Worm (Caenorhabditis elegans): Measurements from ENCODE around the gene ZK856.19.
A peak's percentile ranks its signal among the peaks of the same experiment; 100 is the strongest.

The ZK856.19 gene

ce11 chrV:10237959-10238444 lies 33.3 kb upstream of the ZK856.19 start (continued):
- TF ChIP-seq F52B5.7 (tag; optimal IDR thresholded peaks at IDR 0.05) (peak; percentile 91), atf-7 (tag; optimal IDR thresholded peaks at IDR 0.05) (peak; percentile 73), egl-44 (GFP tag; IDR thresholded peaks at IDR 0.05) (no peak), dpl-1 (GFP tag; optimal IDR thresholded peaks at IDR 0.05) (no peak)

ce11 chrV:10237171-10237570 lies 32.5 kb upstream of the ZK856.19 start:
- TF ChIP-seq madf-3 (GFP tag; IDR thresholded peaks at IDR 0.05) (no peak), sea-2 (GFP tag; IDR thresholded peaks at IDR 0.05) (no peak), efl-1 (GFP tag; optimal IDR thresholded peaks at IDR 0.05) (no peak)

- no peak for TF ChIP-seq rcor-1 (GFP tag; IDR thresholded peaks at IDR 0.05)
- TF ChIP-seq pha-4 (tag; optimal IDR thresholded peaks at IDR 0.05), result no peak
- no peak for TF ChIP-seq attf-5 (GFP tag; optimal IDR thresholded peaks at IDR 0.05)
- no peak for TF ChIP-seq ztf-22 (GFP tag; optimal IDR thresholded peaks at IDR 0.05)
- TF ChIP-seq F37B4.10 (GFP tag; IDR thresholded peaks at IDR 0.05), result no peak
- TF ChIP-seq cebp-1 (GFP tag; IDR thresholded peaks at IDR 0.05), result no peak
- no peak for TF ChIP-seq cebp-1 (tag; optimal IDR thresholded peaks at IDR 0.05)
- no peak for TF ChIP-seq madf-10 (tag; optimal IDR thresholded peaks at IDR 0.05)
- no peak for TF ChIP-seq rec-8 (tag; optimal IDR thresholded peaks at IDR 0.05)
- no peak for TF ChIP-seq aptf-2 (GFP tag; conservative IDR thresholded peaks at IDR 0.05)
- TF ChIP-seq unc-130 (GFP tag; optimal IDR thresholded peaks at IDR 0.05), result no peak
- no peak for TF ChIP-seq somi-1 (GFP tag; optimal IDR thresholded peaks at IDR 0.05)
- no peak for TF ChIP-seq ztf-6 (GFP tag; IDR thresholded peaks at IDR 0.05)
- no peak for TF ChIP-seq mcd-1 (GFP tag; IDR thresholded peaks at IDR 0.05)
- no peak for TF ChIP-seq Y67H2A.10 (GFP tag; conservative IDR thresholded peaks at IDR 0.05)
Measured at ce11 chrV:10233330-10233729, 28.6 kb upstream of the ZK856.19 start, which contains the start of gene str-182. str-182 (minus strand) TSS chrV:10233430.

- TF ChIP-seq pbrm-1 (GFP tag; IDR thresholded peaks at IDR 0.05) (no peak), fkh-3 (tag; optimal IDR thresholded peaks at IDR 0.05) (no peak), sdz-38 (tag; optimal IDR thresholded peaks at IDR 0.05) (no peak), sea-2 (GFP tag; IDR thresholded peaks at IDR 0.05) (no peak), madf-3 (GFP tag; IDR thresholded peaks at IDR 0.05) (no peak), somi-1 (GFP tag; optimal IDR thresholded peaks at IDR 0.05) (no peak), let-526 (GFP tag; IDR thresholded peaks at IDR 0.05) (no peak), attf-6 (GFP tag; IDR thresholded peaks at IDR 0.05) (no peak), chd-7 (tag; optimal IDR thresholded peaks at IDR 0.05) (no peak), ceh-40 (GFP tag; IDR thresholded peaks at IDR 0.05) (no peak), F33H1.4 (GFP tag; IDR thresholded peaks at IDR 0.05) (no peak)
Measured at ce11 chrV:10230932-10231331, 26.2 kb upstream of the ZK856.19 start, which contains the start of gene fipr-6. fipr-6 (plus strand) TSS chrV:10231232.

- TF ChIP-seq nhr-179 (tag; optimal IDR thresholded peaks at IDR 0.05) (no peak), madf-8 (GFP tag; conservative IDR thresholded peaks at IDR 0.05) (no peak), F23B12.7 (tag; optimal IDR thresholded peaks at IDR 0.05; ENCODE audit: insufficient read depth) (no peak), B0035.1 (tag; optimal IDR thresholded peaks at IDR 0.05) (no peak), sptf-2 (GFP tag; optimal IDR thresholded peaks at IDR 0.05) (no peak), somi-1 (GFP tag; optimal IDR thresholded peaks at IDR 0.05) (no peak), ceh-58 (GFP tag; IDR thresholded peaks at IDR 0.05) (no peak), hsf-1 (GFP tag; IDR thresholded peaks at IDR 0.05) (no peak), D2030.7 (GFP tag; IDR thresholded peaks at IDR 0.05) (no peak)
Measured at ce11 chrV:10229222-10229879, 24.6 kb upstream of the ZK856.19 start, which contains the start of the genes pyt-1 and fipr-7. pyt-1 (minus strand) TSS chrV:10229322. fipr-7 (plus strand) TSS chrV:10229829.

Data from whole organism, young adult.